Worm (Caenorhabditis elegans): ENCODE results near the gene C45B11.8.

C45B11.8 gene

ce11 chrV:11069277-11069676 is 28.7 kb downstream of the C45B11.8 start, which contains the start of gene T04C12.8 (continued):
- peak in 1 of 2 experiments; percentile 46 for TF ChIP-seq lsy-2 (tag; optimal IDR thresholded peaks at IDR 0.05)
- no peak for TF ChIP-seq nhr-23 (tag; optimal IDR thresholded peaks at IDR 0.05)
- no peak for TF ChIP-seq R02D3.7 (tag; optimal IDR thresholded peaks at IDR 0.05)
- peak; percentile 86 for TF ChIP-seq fos-1 (tag; optimal IDR thresholded peaks at IDR 0.05)
- no peak for TF ChIP-seq blmp-1 (tag; optimal IDR thresholded peaks at IDR 0.05; ENCODE audit: insufficient read depth)
- no peak for TF ChIP-seq ZK546.5 (tag; optimal IDR thresholded peaks at IDR 0.05)
- peak in 1 of 2 experiments; percentile 33 for TF ChIP-seq mdl-1 (tag; optimal IDR thresholded peaks at IDR 0.05)
- TF ChIP-seq lin-13 (GFP tag; optimal IDR thresholded peaks at IDR 0.05), result no peak
- no peak for TF ChIP-seq lin-39 (tag; optimal IDR thresholded peaks at IDR 0.05)

ce11 chrV:11070388-11070787 is 29.8 kb downstream of the C45B11.8 start:
- TF ChIP-seq skn-1 (tag; optimal IDR thresholded peaks at IDR 0.05), result no peak
- TF ChIP-seq nhr-237 (tag; optimal IDR thresholded peaks at IDR 0.05), result no peak
- no peak for TF ChIP-seq ztf-11 (tag; optimal IDR thresholded peaks at IDR 0.05)
- TF ChIP-seq crh-2 (tag; optimal IDR thresholded peaks at IDR 0.05), result peak; percentile 22
- TF ChIP-seq lsy-2 (tag; optimal IDR thresholded peaks at IDR 0.05), result no peak
- TF ChIP-seq elt-3 (tag; optimal IDR thresholded peaks at IDR 0.05), result no peak
- no peak for TF ChIP-seq Y55F3AM.14 (GFP tag; optimal IDR thresholded peaks at IDR 0.05)
- TF ChIP-seq fos-1 (tag; optimal IDR thresholded peaks at IDR 0.05), result peak; percentile 17
- TF ChIP-seq peb-1 (tag; optimal IDR thresholded peaks at IDR 0.05), result no peak
- no peak for TF ChIP-seq ztf-1 (GFP tag; conservative IDR thresholded peaks at IDR 0.05)
- no peak for TF ChIP-seq nhr-12 (tag; optimal IDR thresholded peaks at IDR 0.05)
- no peak for TF ChIP-seq snpc-4 (tag; optimal IDR thresholded peaks at IDR 0.05)
- TF ChIP-seq C34F6.9 (tag; optimal IDR thresholded peaks at IDR 0.05), result no peak
- TF ChIP-seq elt-1 (tag; optimal IDR thresholded peaks at IDR 0.05), result no peak
- TF ChIP-seq nhr-21 (tag; optimal IDR thresholded peaks at IDR 0.05), result peak; percentile 12
- TF ChIP-seq blmp-1 (tag; optimal IDR thresholded peaks at IDR 0.05; ENCODE audit: insufficient read depth), result peak; percentile 81
- TF ChIP-seq nhr-25 (tag; optimal IDR thresholded peaks at IDR 0.05), result peak; percentile 75
- TF ChIP-seq zag-1 (tag; optimal IDR thresholded peaks at IDR 0.05), result no peak
- TF ChIP-seq mbf-1 (tag; optimal IDR thresholded peaks at IDR 0.05), result no peak
- no peak for TF ChIP-seq R02D3.7 (tag; optimal IDR thresholded peaks at IDR 0.05)
- no peak for TF ChIP-seq nhr-6 (tag; optimal IDR thresholded peaks at IDR 0.05)
- TF ChIP-seq dmd-4 (tag; optimal IDR thresholded peaks at IDR 0.05), result no peak
- no peak for TF ChIP-seq gmeb-1 (tag; optimal IDR thresholded peaks at IDR 0.05)
- TF ChIP-seq sma-3 (GFP tag; optimal IDR thresholded peaks at IDR 0.05), result peak; percentile 7
- no peak for TF ChIP-seq lin-39 (tag; optimal IDR thresholded peaks at IDR 0.05)
- no peak for TF ChIP-seq unc-62 (GFP tag; optimal IDR thresholded peaks at IDR 0.05)
- no peak for TF ChIP-seq aly-2 (tag; optimal IDR thresholded peaks at IDR 0.05)
- no peak for TF ChIP-seq nhr-10 (tag; optimal IDR thresholded peaks at IDR 0.05)
- no peak for TF ChIP-seq nhr-23 (tag; optimal IDR thresholded peaks at IDR 0.05)
- no peak for TF ChIP-seq mab-5 (tag; optimal IDR thresholded peaks at IDR 0.05)
- no peak for TF ChIP-seq mdl-1 (tag; optimal IDR thresholded peaks at IDR 0.05)
- no peak for TF ChIP-seq lin-11 (tag; optimal IDR thresholded peaks at IDR 0.05)
- TF ChIP-seq unc-39 (tag; optimal IDR thresholded peaks at IDR 0.05), result no peak
- TF ChIP-seq nhr-11 (tag; optimal IDR thresholded peaks at IDR 0.05), result no peak
- no peak for TF ChIP-seq nhr-129 (tag; optimal IDR thresholded peaks at IDR 0.05)
- TF ChIP-seq ZK546.5 (tag; optimal IDR thresholded peaks at IDR 0.05), result no peak
- no peak for TF ChIP-seq ceh-16 (tag; optimal IDR thresholded peaks at IDR 0.05)
- no peak for TF ChIP-seq ama-1 (optimal IDR thresholded peaks at IDR 0.05)
- TF ChIP-seq ceh-82 (tag; optimal IDR thresholded peaks at IDR 0.05), result no peak
- TF ChIP-seq sem-4 (tag; optimal IDR thresholded peaks at IDR 0.05), result no peak
- no peak for TF ChIP-seq F13H6.1 (tag; optimal IDR thresholded peaks at IDR 0.05)
- no peak for TF ChIP-seq sma-9 (GFP tag; optimal IDR thresholded peaks at IDR 0.05)
- no peak for TF ChIP-seq sma-9 (tag; optimal IDR thresholded peaks at IDR 0.05)
- TF ChIP-seq ztf-4 (tag; optimal IDR thresholded peaks at IDR 0.05), result no peak
- no peak for TF ChIP-seq lin-13 (GFP tag; optimal IDR thresholded peaks at IDR 0.05)
- no peak for TF ChIP-seq nhr-77 (tag; optimal IDR thresholded peaks at IDR 0.05)
- no peak for TF ChIP-seq egl-27 (tag; optimal IDR thresholded peaks at IDR 0.05)
- TF ChIP-seq alr-1 (tag; optimal IDR thresholded peaks at IDR 0.05), result no peak
- no peak for TF ChIP-seq unc-55 (GFP tag; optimal IDR thresholded peaks at IDR 0.05)

Measured in whole organism, L2 larva.